Worm (Caenorhabditis elegans): ENCODE data around the gene T25E12.6.
A peak's percentile ranks its signal among the peaks of the same experiment; 100 is the strongest.

Gene T25E12.6

ce11 chrV:16699752-16700259 lies 42.4 kb upstream of the T25E12.6 start, which contains the start of gene Y70C5C.1:
Y70C5C.1 (plus strand) TSS chrV:16700209.
- TF ChIP-seq efl-1 (optimal IDR thresholded peaks at IDR 0.05) (no peak), efl-1 (GFP tag; optimal IDR thresholded peaks at IDR 0.05 in 1 of 2) (peak in 1 of 2 experiments; percentile 85), sox-4 (tag; optimal IDR thresholded peaks at IDR 0.05) (no peak)

DNA sequence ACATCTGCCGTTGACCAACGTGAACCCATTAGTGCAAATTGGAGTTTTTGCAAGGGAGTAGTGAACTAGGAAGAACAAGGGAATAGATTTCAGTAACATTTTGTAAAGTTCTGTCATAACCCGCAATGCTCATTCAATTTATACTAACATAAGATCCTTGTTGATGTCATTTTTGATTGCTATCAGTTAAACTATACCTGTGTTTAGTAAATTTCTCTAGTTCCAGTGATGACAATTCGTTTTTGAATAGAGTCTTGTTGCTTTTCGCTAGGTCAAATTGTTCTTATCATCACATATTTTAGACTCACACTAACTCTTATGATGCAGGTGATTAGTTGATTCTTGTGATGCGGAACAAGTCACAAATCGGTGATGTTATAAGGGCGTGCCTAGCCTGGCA lies 35.7 kb upstream of the T25E12.6 start, which contains the start of gene clec-9:
TSS of gene clec-9 (minus strand) at position 101 of the 400 bp plus-strand sequence.
- TF ChIP-seq tbx-2 (tag; optimal IDR thresholded peaks at IDR 0.05): no peak
- no peak for TF ChIP-seq fkh-8 (tag; optimal IDR thresholded peaks at IDR 0.05)
- no peak for TF ChIP-seq unc-130 (tag; optimal IDR thresholded peaks at IDR 0.05)
- TF ChIP-seq ceh-88 (GFP tag; IDR thresholded peaks at IDR 0.05): no peak
- TF ChIP-seq C16A3.4 (tag; optimal IDR thresholded peaks at IDR 0.05): no peak
- no peak for TF ChIP-seq lin-15B (tag; optimal IDR thresholded peaks at IDR 0.05)
- TF ChIP-seq fos-1 (tag; optimal IDR thresholded peaks at IDR 0.05): no peak
- no peak for TF ChIP-seq zag-1 (tag; optimal IDR thresholded peaks at IDR 0.05)
- TF ChIP-seq efl-1 (optimal IDR thresholded peaks at IDR 0.05): no peak
- TF ChIP-seq efl-1 (GFP tag; optimal IDR thresholded peaks at IDR 0.05 in 1 of 2): no peak
- TF ChIP-seq zip-4 (GFP tag; optimal IDR thresholded peaks at IDR 0.05): no peak
- TF ChIP-seq fkh-10 (GFP tag; optimal IDR thresholded peaks at IDR 0.05): no peak
- no peak for TF ChIP-seq jun-1 (tag; optimal IDR thresholded peaks at IDR 0.05)
- no peak for TF ChIP-seq dsc-1 (tag; optimal IDR thresholded peaks at IDR 0.05)
- no peak for TF ChIP-seq nhr-19 (GFP tag; conservative IDR thresholded peaks at IDR 0.05)
- TF ChIP-seq ama-1 (optimal IDR thresholded peaks at IDR 0.05): no peak
- TF ChIP-seq nhr-77 (tag; optimal IDR thresholded peaks at IDR 0.05): no peak
- no peak for TF ChIP-seq ets-5 (GFP tag; IDR thresholded peaks at IDR 0.05)

DNA sequence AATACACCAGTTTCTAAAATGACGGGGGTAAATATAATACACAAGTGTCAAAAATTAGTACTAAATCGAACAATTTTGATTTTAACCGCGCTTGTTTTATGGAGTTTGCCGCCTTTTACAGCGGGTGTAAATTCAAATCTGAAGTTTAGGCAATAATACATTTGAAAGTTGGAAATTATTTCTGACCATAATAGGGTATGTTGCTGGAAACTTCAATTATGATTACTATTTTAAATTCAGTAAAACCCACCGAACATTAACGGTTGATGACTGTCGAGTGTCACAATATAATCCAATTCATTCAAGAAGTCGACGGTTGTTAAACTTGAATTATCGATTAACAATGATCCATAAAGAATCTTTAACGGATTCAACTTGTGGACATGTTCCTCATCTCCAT lies 28.4 kb upstream of the T25E12.6 start:
- TF ChIP-seq irx-1 (tag; optimal IDR thresholded peaks at IDR 0.05): no peak
- TF ChIP-seq dpl-1 (GFP tag; optimal IDR thresholded peaks at IDR 0.05): no peak
- TF ChIP-seq nhr-237 (tag; optimal IDR thresholded peaks at IDR 0.05): no peak
- TF ChIP-seq grh-1 (GFP tag; IDR thresholded peaks at IDR 0.05): no peak

ce11 chrV:16716574-16716973 lies 25.6 kb upstream of the T25E12.6 start, which contains the start of gene srh-137:
srh-137 (minus strand) TSS chrV:16716674.
- TF ChIP-seq nhr-11 (tag; optimal IDR thresholded peaks at IDR 0.05): no peak
- TF ChIP-seq lin-14 (GFP tag; optimal IDR thresholded peaks at IDR 0.05): no peak
- TF ChIP-seq nhr-19 (GFP tag; conservative IDR thresholded peaks at IDR 0.05): no peak
- TF ChIP-seq mab-9 (GFP tag; IDR thresholded peaks at IDR 0.05): no peak
- no peak for TF ChIP-seq aly-2 (tag; optimal IDR thresholded peaks at IDR 0.05)
- TF ChIP-seq xbp-1 (tag; optimal IDR thresholded peaks at IDR 0.05): no peak
- no peak for TF ChIP-seq nhr-28 (tag; optimal IDR thresholded peaks at IDR 0.05)
- TF ChIP-seq ceh-8 (GFP tag; optimal IDR thresholded peaks at IDR 0.05): no peak
- TF ChIP-seq nhr-85 (tag): no peak
- no peak for TF ChIP-seq dsc-1 (tag; optimal IDR thresholded peaks at IDR 0.05)
- TF ChIP-seq nhr-47 (tag; optimal IDR thresholded peaks at IDR 0.05): no peak
- no peak for TF ChIP-seq C16A3.4 (tag; optimal IDR thresholded peaks at IDR 0.05)
- TF ChIP-seq skn-1 (tag; optimal IDR thresholded peaks at IDR 0.05): no peak
- no peak for TF ChIP-seq nhr-20 (tag; optimal IDR thresholded peaks at IDR 0.05)
- TF ChIP-seq hlh-4 (tag; optimal IDR thresholded peaks at IDR 0.05): no peak
- TF ChIP-seq mdl-1 (tag; optimal IDR thresholded peaks at IDR 0.05): no peak
- no peak for TF ChIP-seq C34B4.2 (tag; optimal IDR thresholded peaks at IDR 0.05)
- no peak for TF ChIP-seq hpl-2 (GFP tag; optimal IDR thresholded peaks at IDR 0.05)
- TF ChIP-seq tlp-1 (tag; optimal IDR thresholded peaks at IDR 0.05): no peak
- no peak for TF ChIP-seq ceh-82 (tag; optimal IDR thresholded peaks at IDR 0.05)

Measured in whole organism, L1 larva.